Worm (Caenorhabditis elegans) whole organism, L3 larva: ENCODE measurements around the gene srv-28.
A peak's percentile ranks its signal among the peaks of the same experiment; 100 is the strongest.

ENCODE experiments used
- R02D3.7 ChIP-seq: fragments of 150-350 bp; optimal IDR thresholded peaks from 2 replicates; lab custom pipeline; 2014; ENCODE audit warnings: missing biosample characterization, missing genetic modification characterization
- ZK546.5 ChIP-seq: sonication (generic microtip); optimal IDR thresholded peaks from 2 replicates; lab custom pipeline; 2017; ENCODE audit warnings: missing biosample characterization, missing genetic modification characterization
- ceh-16 ChIP-seq: sonication (generic microtip); optimal IDR thresholded peaks from 2 replicates; lab custom pipeline; 2017; ENCODE audit warnings: missing biosample characterization, missing genetic modification characterization
- ceh-28 ChIP-seq: fragments of 150-350 bp; optimal IDR thresholded peaks from 2 replicates; lab custom pipeline; 2014; ENCODE audit warnings: missing biosample characterization, missing genetic modification reagents, missing genetic modification characterization
- ceh-82 ChIP-seq: fragments of 150-350 bp; optimal IDR thresholded peaks from 2 replicates; lab custom pipeline; 2014; ENCODE audit warnings: missing biosample characterization, missing genetic modification characterization
- ceh-9 ChIP-seq: sonication (generic microtip); optimal IDR thresholded peaks from 2 replicates; lab custom pipeline; 2018; ENCODE audit warnings: missing biosample characterization, missing genetic modification characterization
- egl-27 ChIP-seq: sonication (generic microtip); optimal IDR thresholded peaks from 4 replicates; lab custom pipeline; 2017; ENCODE audit warnings: missing biosample characterization, missing genetic modification reagents, missing genetic modification characterization
- elt-2 ChIP-seq: sonication (generic microtip); optimal IDR thresholded peaks from 2 replicates; lab custom pipeline; 2016; ENCODE audit warnings: missing genetic modification reagents, mild to moderate bottlenecking, missing genetic modification characterization, missing compliant biosample characterization
- elt-3 ChIP-seq, 3 experiments: fragments of 150-350 bp in 1 of 3; sonication (generic microtip) in 2 of 3; optimal IDR thresholded peaks; 2 replicates in 2 of 3; 4 replicates in 1 of 3; lab custom pipeline; 2014 to 2017; ENCODE audit warnings: missing biosample characterization in 3 of 3, missing genetic modification characterization in 3 of 3
- eor-1 ChIP-seq, 2 experiments: fragments of 150-350 bp; optimal IDR thresholded peaks; 2 replicates each; lab custom pipeline; 2014 to 2018; ENCODE audit warnings: missing biosample characterization in 2 of 2, missing genetic modification characterization in 2 of 2
- fkh-10 ChIP-seq: sonication (generic microtip); optimal IDR thresholded peaks from 2 replicates; lab custom pipeline; 2017; ENCODE audit warnings: missing biosample characterization, missing genetic modification reagents, missing genetic modification characterization
- fkh-2 ChIP-seq: fragments of 150-350 bp; optimal IDR thresholded peaks from 2 replicates; lab custom pipeline; 2014; ENCODE audit warnings: missing biosample characterization, missing genetic modification reagents, missing genetic modification characterization
- fos-1 ChIP-seq: fragments of 150-350 bp; optimal IDR thresholded peaks from 2 replicates; lab custom pipeline; 2014; ENCODE audit warnings: missing biosample characterization, missing genetic modification characterization
- hmg-11 ChIP-seq: sonication (generic microtip); optimal IDR thresholded peaks from 2 replicates; lab custom pipeline; 2016; ENCODE audit warnings: missing genetic modification characterization, missing compliant biosample characterization
- lin-39 ChIP-seq: fragments of 150-350 bp; optimal IDR thresholded peaks from 2 replicates; lab custom pipeline; 2018; ENCODE audit warnings: missing biosample characterization, missing genetic modification reagents, missing genetic modification characterization
- lsy-12 ChIP-seq: sonication (generic microtip); optimal IDR thresholded peaks from 2 replicates; lab custom pipeline; 2016; ENCODE audit warnings: mild to moderate bottlenecking, missing genetic modification characterization, missing compliant biosample characterization
- mdl-1 ChIP-seq: fragments of 150-350 bp; optimal IDR thresholded peaks from 2 replicates; lab custom pipeline; 2014; ENCODE audit warnings: missing biosample characterization, missing genetic modification characterization
- mml-1 ChIP-seq: fragments of 150-350 bp; sonication (generic microtip); optimal IDR thresholded peaks from 3 replicates; lab custom pipeline; 2014; ENCODE audit warnings: missing biosample characterization, missing genetic modification characterization
- nfya-1 ChIP-seq: sonication (generic microtip); optimal IDR thresholded peaks from 2 replicates; lab custom pipeline; 2017; ENCODE audit warnings: missing genetic modification characterization, mild to moderate bottlenecking, missing compliant biosample characterization, antibody characterized with exemption, moderate library complexity; ENCODE audit not compliant: insufficient read depth
- nhr-11 ChIP-seq: fragments of 150-350 bp; optimal IDR thresholded peaks from 2 replicates; lab custom pipeline; 2014; ENCODE audit warnings: missing biosample characterization, missing genetic modification characterization
- nhr-12 ChIP-seq: fragments of 150-350 bp; optimal IDR thresholded peaks from 2 replicates; lab custom pipeline; 2014; ENCODE audit warnings: missing biosample characterization, missing genetic modification characterization
- nhr-237 ChIP-seq: fragments of 150-350 bp; optimal IDR thresholded peaks from 2 replicates; lab custom pipeline; 2014; ENCODE audit warnings: missing biosample characterization, missing genetic modification characterization
- nhr-25 ChIP-seq: sonication (generic microtip); optimal IDR thresholded peaks from 2 replicates; lab custom pipeline; 2017; ENCODE audit warnings: missing biosample characterization, missing genetic modification characterization
- nhr-28 ChIP-seq: fragments of 150-350 bp; optimal IDR thresholded peaks from 2 replicates; lab custom pipeline; 2014; ENCODE audit warnings: missing biosample characterization, missing genetic modification characterization
- nhr-43 ChIP-seq: sonication (generic microtip); optimal IDR thresholded peaks from 2 replicates; lab custom pipeline; 2016; ENCODE audit warnings: mild to moderate bottlenecking, missing genetic modification characterization, missing compliant biosample characterization; ENCODE audit not compliant: poor library complexity, severe bottlenecking
- nhr-76 ChIP-seq: fragments of 150-350 bp; sonication (generic microtip); optimal IDR thresholded peaks from 5 replicates; lab custom pipeline; 2014; ENCODE audit warnings: missing biosample characterization, missing genetic modification characterization
- pqm-1 ChIP-seq: fragments of 150-350 bp; optimal IDR thresholded peaks from 2 replicates; lab custom pipeline; 2017; ENCODE audit warnings: missing biosample characterization, missing genetic modification characterization, inconsistent platforms
- sea-2 ChIP-seq: fragments of 150-350 bp; sonication (generic microtip); optimal IDR thresholded peaks from 4 replicates; lab custom pipeline; 2014; ENCODE audit warnings: missing biosample characterization, missing genetic modification reagents, missing genetic modification characterization
- skn-1 ChIP-seq: fragments of 150-350 bp; optimal IDR thresholded peaks from 2 replicates; lab custom pipeline; 2014; ENCODE audit warnings: missing biosample characterization, missing genetic modification characterization
- snpc-4 ChIP-seq: fragments of 150-350 bp; optimal IDR thresholded peaks from 2 replicates; lab custom pipeline; 2014; ENCODE audit warnings: missing biosample characterization, missing genetic modification characterization
- tbx-2 ChIP-seq: sonication (generic microtip); optimal IDR thresholded peaks from 2 replicates; lab custom pipeline; 2016; ENCODE audit warnings: mild to moderate bottlenecking, missing genetic modification characterization, missing compliant biosample characterization
- unc-39 ChIP-seq: sonication (generic microtip); optimal IDR thresholded peaks from 4 replicates; lab custom pipeline; 2017; ENCODE audit warnings: missing biosample characterization, missing genetic modification characterization
- zag-1 ChIP-seq: fragments of 150-350 bp; optimal IDR thresholded peaks from 2 replicates; lab custom pipeline; 2014; ENCODE audit warnings: missing biosample characterization, missing genetic modification characterization
- ztf-11 ChIP-seq: fragments of 150-350 bp; optimal IDR thresholded peaks from 2 replicates; lab custom pipeline; 2014; ENCODE audit warnings: missing biosample characterization, missing genetic modification characterization
- ztf-4 ChIP-seq: fragments of 150-350 bp; optimal IDR thresholded peaks from 2 replicates; lab custom pipeline; 2014; ENCODE audit warnings: missing biosample characterization, missing genetic modification characterization

Gene srv-28

DNA sequence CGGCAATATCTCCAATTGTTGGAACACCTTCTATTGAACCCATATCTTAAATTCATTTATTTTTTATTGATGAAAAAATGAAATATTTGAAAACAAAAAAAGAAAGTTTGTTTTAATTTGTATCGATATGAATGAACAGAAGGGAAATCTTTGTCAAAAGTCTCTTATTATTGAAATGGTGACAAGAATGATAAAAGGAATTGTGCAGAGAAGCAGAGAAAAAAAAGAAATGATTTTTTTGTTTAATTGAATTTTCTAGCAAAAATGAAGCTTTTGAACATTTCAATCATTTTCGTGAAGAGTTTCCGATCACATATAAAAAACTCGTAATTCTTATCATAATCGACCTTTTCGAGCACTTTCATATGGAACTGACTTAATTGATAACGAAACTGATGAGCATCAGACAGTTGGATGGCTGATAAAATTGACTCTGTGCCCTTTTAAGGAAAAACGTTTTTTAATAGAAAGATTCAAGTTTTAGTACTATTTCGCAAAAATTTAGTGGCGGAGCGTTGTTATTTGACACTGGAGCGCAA is 12.6 kb upstream of the srv-28 start, which contains the start of the genes aat-4 and T13A10.1:
Gene aat-4 (minus strand): TSS at position 51 of the 539 bp plus-strand sequence.
Gene T13A10.1 (plus strand): TSS at position 411 of the 539 bp plus-strand sequence.
- TF ChIP-seq elt-2 (peak; percentile 85), pqm-1 (tag; lab: Kevin White, UChicago) (peak; percentile 60), nhr-43 (tag; lab: Kevin White, UChicago) (no peak)

DNA sequence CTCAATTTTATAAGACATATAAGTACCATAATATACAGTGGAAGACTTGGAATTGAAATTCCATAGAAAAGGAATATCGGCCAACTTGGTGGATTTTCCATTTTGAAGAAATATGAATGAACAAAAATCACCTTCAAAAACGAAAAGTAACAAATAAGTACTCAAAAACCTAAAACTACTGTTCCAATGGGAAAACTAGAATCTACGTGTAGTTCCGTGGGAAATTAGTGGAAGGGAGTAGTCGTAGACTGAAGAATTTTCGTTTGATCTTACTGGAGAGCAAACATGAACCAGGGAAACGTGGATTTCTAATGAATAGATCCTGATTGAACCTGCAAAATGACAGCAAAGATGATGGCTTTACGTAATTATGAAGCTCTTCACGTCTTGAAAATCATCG is 8.8 kb upstream of the srv-28 start, which contains the start of gene srv-31:
Gene srv-31 (minus strand): TSS at position 101 of the 400 bp plus-strand sequence.
- TF ChIP-seq snpc-4 (tag; lab: Kevin White, UChicago) (no peak), egl-27 (tag; lab: Kevin White, UChicago) (no peak), ZK546.5 (no peak), mml-1 (tag; lab: Kevin White, UChicago) (no peak), tbx-2 (no peak), eor-1 (tag; optimal IDR thresholded peaks at IDR 0.05; lab: Kevin White, UChicago) (no peak)
- TF ChIP-seq, all 47 proteins: peak for 0

DNA sequence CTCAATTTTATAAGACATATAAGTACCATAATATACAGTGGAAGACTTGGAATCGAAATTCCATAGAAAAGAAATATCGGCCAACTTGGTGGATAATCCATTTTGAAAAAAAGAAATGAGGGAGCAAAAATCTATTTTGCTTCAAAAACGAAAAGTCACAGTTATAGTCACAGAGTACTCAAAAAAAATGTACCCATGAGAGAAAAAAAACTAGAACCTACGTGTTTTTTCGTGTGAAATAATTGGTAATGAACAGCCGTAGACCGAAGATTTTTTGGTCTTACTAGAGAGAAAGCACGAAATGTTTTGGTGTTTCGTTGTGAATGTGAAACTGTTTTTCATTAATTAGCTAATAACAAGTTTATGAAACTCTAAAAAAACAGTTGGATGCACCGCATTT is 6.2 kb upstream of the srv-28 start, which contains the start of gene srv-30:
Gene srv-30 (minus strand): TSS at position 101 of the 400 bp plus-strand sequence.
- TF ChIP-seq ZK546.5 (no peak), fos-1 (tag; lab: Kevin White, UChicago) (no peak), mml-1 (tag; lab: Kevin White, UChicago) (no peak), hmg-11 (tag; lab: Kevin White, UChicago) (no peak), ceh-9 (tag; lab: Kevin White, UChicago) (no peak), unc-39 (no peak), skn-1 (tag; lab: Kevin White, UChicago) (no peak), egl-27 (tag; lab: Kevin White, UChicago) (no peak), ztf-11 (tag; lab: Kevin White, UChicago) (no peak), elt-2 (no peak)

DNA sequence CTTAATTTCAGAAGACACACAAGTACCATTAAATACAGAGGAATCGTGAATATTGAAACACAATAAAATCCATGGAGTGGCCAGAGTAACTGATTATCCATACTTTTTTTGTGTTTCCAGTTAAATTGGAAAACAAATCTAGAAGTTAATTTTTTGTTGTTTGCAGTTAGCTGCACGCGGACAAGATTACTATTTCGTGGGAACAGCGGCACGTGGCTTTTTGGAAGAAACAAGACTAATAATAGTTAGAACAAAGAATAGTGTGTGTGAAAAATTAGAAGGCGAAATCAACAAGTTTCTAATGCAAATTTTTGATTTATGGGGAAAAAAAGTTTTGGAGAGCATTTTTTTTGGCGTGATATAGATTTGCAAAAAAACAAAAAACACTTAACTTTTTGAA is 3.4 kb upstream of the srv-28 start, which contains the start of gene srv-29:
Gene srv-29 (minus strand): TSS at position 101 of the 400 bp plus-strand sequence.
- TF ChIP-seq elt-2, result no peak
- TF ChIP-seq sea-2, result no peak
- no peak for TF ChIP-seq nhr-11 (tag; lab: Kevin White, UChicago)
- TF ChIP-seq ceh-28, result no peak

DNA sequence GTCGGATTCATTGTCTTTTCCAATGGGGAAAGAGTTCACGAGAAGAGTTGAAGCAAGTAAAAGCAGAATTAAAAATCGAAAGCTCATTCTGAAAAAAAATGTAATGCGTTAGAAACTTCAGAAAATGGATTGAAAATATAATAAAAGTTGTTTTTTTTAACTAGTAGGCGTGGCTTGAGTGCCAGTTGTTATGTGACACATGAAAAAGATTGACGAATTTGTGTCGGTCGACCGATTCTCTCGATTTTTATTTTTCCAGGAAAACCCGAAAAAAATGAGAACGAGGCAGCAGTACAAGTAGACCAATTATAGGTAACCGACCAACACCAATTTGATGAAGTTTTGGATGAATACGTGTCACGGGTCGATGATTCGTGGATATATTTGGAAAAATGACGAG is 3.4 kb downstream of the srv-28 start, which contains the start of gene nlp-16:
Gene nlp-16 (minus strand): TSS at position 101 of the 400 bp plus-strand sequence.
- TF ChIP-seq nhr-237 (tag; lab: Kevin White, UChicago) (no peak), sea-2 (no peak), nhr-28 (tag; lab: Kevin White, UChicago) (no peak), lsy-12 (tag; lab: Kevin White, UChicago) (no peak), ztf-4 (tag; lab: Kevin White, UChicago) (no peak), nhr-11 (tag; lab: Kevin White, UChicago) (no peak), nfya-1 (tag; lab: Kevin White, UChicago) (no peak), R02D3.7 (no peak), mdl-1 (tag; lab: Kevin White, UChicago) (no peak), zag-1 (tag; lab: Kevin White, UChicago) (no peak)

DNA sequence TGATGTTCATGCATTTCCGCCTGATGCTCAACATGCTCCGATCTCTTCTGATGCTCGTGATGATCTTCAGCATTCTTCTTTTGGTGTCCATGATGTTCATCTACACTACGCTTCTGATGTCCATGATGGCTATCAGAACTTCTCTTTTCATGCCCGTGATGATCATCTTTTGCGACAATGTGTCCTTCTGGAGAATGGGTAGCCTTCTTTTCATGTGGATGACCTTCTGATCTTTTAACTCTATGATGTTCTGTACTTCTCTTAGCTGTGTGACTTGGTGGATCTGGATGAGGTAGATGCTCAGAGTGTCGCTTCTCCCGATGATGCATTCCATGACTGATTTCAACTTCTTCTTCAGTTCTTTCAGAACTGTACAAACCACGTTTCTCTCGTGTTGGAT is 4.2 kb downstream of the srv-28 start:
- TF ChIP-seq mdl-1 (tag; lab: Kevin White, UChicago) (no peak), nhr-11 (tag; lab: Kevin White, UChicago) (no peak), ceh-28 (no peak), lin-39 (tag; lab: Kevin White, UChicago) (no peak), fkh-10 (no peak), nhr-237 (tag; lab: Kevin White, UChicago) (no peak), fkh-2 (no peak), ztf-4 (tag; lab: Kevin White, UChicago) (no peak), nhr-25 (tag; lab: Kevin White, UChicago) (no peak), elt-3 (tag; optimal IDR thresholded peaks at IDR 0.05; lab: Kevin White, UChicago) (no peak), ceh-16 (no peak), ceh-82 (tag; lab: Kevin White, UChicago) (no peak), nhr-12 (tag; lab: Kevin White, UChicago) (no peak), nhr-76 (tag; lab: Kevin White, UChicago) (no peak), hmg-11 (tag; lab: Kevin White, UChicago) (no peak), nhr-43 (tag; lab: Kevin White, UChicago) (no peak)
